Fruit fly (Drosophila melanogaster): ENCODE results near the gene CG15922.

DNA sequence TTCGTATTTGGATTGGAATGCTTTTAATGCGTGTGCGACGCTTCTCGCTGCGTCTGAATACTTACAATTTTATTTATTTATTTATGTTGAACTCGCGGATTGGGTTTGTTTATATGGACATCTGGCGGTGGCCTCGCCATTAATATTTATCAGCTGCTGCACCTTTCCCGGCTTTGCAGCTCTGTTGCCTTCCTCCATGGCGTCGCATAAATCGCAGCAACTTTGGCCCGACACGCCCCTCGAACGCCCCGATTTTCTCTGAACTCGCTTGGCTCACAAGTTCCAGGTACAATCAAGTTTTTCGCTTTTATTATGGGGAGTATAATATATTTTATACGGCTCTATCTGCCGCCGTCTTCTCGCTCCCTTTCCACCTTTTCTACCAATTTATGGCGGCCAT, 40.0 kb upstream of the CG15922 start:
- TF ChIP-seq N (GFP tag; optimal IDR thresholded peaks at IDR 0.05) (no peak), psq (GFP tag; optimal IDR thresholded peaks at IDR 0.05) (no peak)

All from whole organism, wandering third instar larva.